Worm (Caenorhabditis elegans) whole organism, L4 larva: ENCODE data around the gene wdfy-3.

Experiments
- D1046.2 ChIP-seq: fragments of 200-800 bp; sonication (Bioruptor generic); IDR thresholded peaks from 2 replicates; pipeline ENCODE4 v1.3.6; 2022; ENCODE audit warnings: missing genetic modification characterization, missing compliant biosample characterization
- F37D6.2 ChIP-seq: sonication (generic microtip); optimal IDR thresholded peaks from 2 replicates; lab custom pipeline; 2016; ENCODE audit warnings: mild to moderate bottlenecking, missing genetic modification characterization, missing compliant biosample characterization
- F44E2.7 ChIP-seq: fragments of 200-800 bp; sonication (Bioruptor generic); IDR thresholded peaks from 2 replicates; pipeline ENCODE4 v2.1.2; 2022; ENCODE audit warnings: missing genetic modification characterization, missing compliant biosample characterization
- F49E8.2 ChIP-seq: sonication (generic microtip); optimal IDR thresholded peaks from 2 replicates; lab custom pipeline; 2016; ENCODE audit warnings: missing compliant biosample characterization, mild to moderate bottlenecking, missing genetic modification characterization, borderline replicate concordance
- Y105C5A.15 ChIP-seq: fragments of 200-800 bp; sonication (Bioruptor generic); IDR thresholded peaks from 2 replicates; pipeline ENCODE4 v1.3.6; 2022; ENCODE audit warnings: missing genetic modification characterization, missing compliant biosample characterization
- Y75B8A.6 ChIP-seq: fragments of 200-800 bp; sonication (Bioruptor generic); IDR thresholded peaks from 2 replicates; pipeline ENCODE4 v1.3.6; 2022; ENCODE audit warnings: missing genetic modification reagents, missing genetic modification characterization, missing compliant biosample characterization
- ZK546.5 ChIP-seq, 2 experiments: sonication (generic microtip); optimal IDR thresholded peaks; 2 replicates each; lab custom pipeline; 2017; ENCODE audit warnings: missing biosample characterization in 2 of 2, missing genetic modification characterization in 2 of 2
- ceh-20 ChIP-seq: fragments of 200-800 bp; sonication (Bioruptor generic); IDR thresholded peaks from 2 replicates; pipeline ENCODE4 v1.3.6; 2022; ENCODE audit warnings: missing genetic modification reagents, missing genetic modification characterization, missing compliant biosample characterization
- ceh-32 ChIP-seq: sonication (generic microtip); optimal IDR thresholded peaks from 2 replicates; lab custom pipeline; 2016; ENCODE audit warnings: mild to moderate bottlenecking, missing genetic modification characterization, missing compliant biosample characterization; ENCODE audit not compliant: poor library complexity
- ceh-44 ChIP-seq: fragments of 200-800 bp; sonication (Bioruptor generic); IDR thresholded peaks from 2 replicates; pipeline ENCODE4 v1.3.6; 2022; ENCODE audit warnings: missing genetic modification reagents, missing genetic modification characterization, missing compliant biosample characterization
- ceh-62 ChIP-seq: sonication (generic microtip); optimal IDR thresholded peaks from 2 replicates; lab custom pipeline; 2017; ENCODE audit warnings: missing biosample characterization, missing genetic modification characterization
- ces-1 ChIP-seq: fragments of 150-350 bp; sonication (generic microtip); optimal IDR thresholded peaks from 4 replicates; lab custom pipeline; 2014; ENCODE audit warnings: missing biosample characterization, missing genetic modification reagents, missing genetic modification characterization
- daf-12 ChIP-seq: fragments of 150-350 bp; optimal IDR thresholded peaks from 2 replicates; lab custom pipeline; 2014; ENCODE audit warnings: missing biosample characterization, missing genetic modification reagents, missing genetic modification characterization
- daf-16 ChIP-seq, 3 experiments: sonication (generic microtip); optimal IDR thresholded peaks; 2 replicates each; lab custom pipeline; 2016 to 2017; ENCODE audit warnings: missing genetic modification characterization in 3 of 3, missing genetic modification reagents in 3 of 3, mild to moderate bottlenecking in 2 of 3, missing compliant biosample characterization in 2 of 3, missing biosample characterization in 1 of 3, moderate library complexity in 1 of 3
- dmd-6 ChIP-seq: fragments of 200-800 bp; sonication (Bioruptor generic); IDR thresholded peaks from 2 replicates; pipeline ENCODE4 v1.3.6; 2022; ENCODE audit warnings: missing genetic modification reagents, missing genetic modification characterization, missing compliant biosample characterization
- dmd-9 ChIP-seq: fragments of 200-800 bp; sonication (Bioruptor generic); IDR thresholded peaks from 2 replicates; pipeline ENCODE4 v1.3.6; 2022; ENCODE audit warnings: missing genetic modification reagents, missing genetic modification characterization, missing compliant biosample characterization
- hlh-30 ChIP-seq: sonication (generic microtip); optimal IDR thresholded peaks from 2 replicates; lab custom pipeline; 2017; ENCODE audit warnings: antibody characterized with exemption, mild to moderate bottlenecking, missing genetic modification characterization, missing compliant biosample characterization; ENCODE audit not compliant: insufficient read depth
- hmg-1.1 ChIP-seq: fragments of 200-800 bp; sonication (Bioruptor generic); IDR thresholded peaks from 2 replicates; pipeline ENCODE4 v1.3.6; 2022; ENCODE audit warnings: missing genetic modification reagents, missing genetic modification characterization, missing compliant biosample characterization
- jun-1 ChIP-seq: fragments of 150-350 bp; optimal IDR thresholded peaks from 2 replicates; lab custom pipeline; 2014; ENCODE audit warnings: missing biosample characterization, missing genetic modification reagents, missing genetic modification characterization
- lin-1 ChIP-seq: fragments of 200-800 bp; sonication (Bioruptor generic); IDR thresholded peaks from 2 replicates; pipeline ENCODE4 v1.3.6; 2022; ENCODE audit warnings: missing genetic modification reagents, missing genetic modification characterization, missing compliant biosample characterization
- lin-38 ChIP-seq: fragments of 200-800 bp; sonication (Bioruptor generic); IDR thresholded peaks from 2 replicates; pipeline ENCODE4 v1.3.6; 2022; ENCODE audit warnings: missing genetic modification reagents, missing genetic modification characterization, missing compliant biosample characterization
- madf-9 ChIP-seq: fragments of 200-800 bp; sonication (Bioruptor generic); conservative IDR thresholded peaks from 2 replicates; pipeline ENCODE4 v1.3.6; 2022; ENCODE audit warnings: missing genetic modification reagents, missing genetic modification characterization, missing compliant biosample characterization
- mes-2 ChIP-seq: sonication (generic microtip); optimal IDR thresholded peaks from 2 replicates; lab custom pipeline; 2016; ENCODE audit warnings: missing genotype, mild to moderate bottlenecking, missing genetic modification characterization, missing compliant biosample characterization; ENCODE audit not compliant: poor library complexity, severe bottlenecking
- mxl-2 ChIP-seq: fragments of 200-800 bp; sonication (Bioruptor generic); conservative IDR thresholded peaks from 2 replicates; pipeline ENCODE4 v1.3.6; 2022; ENCODE audit warnings: missing genetic modification reagents, missing genetic modification characterization, missing compliant biosample characterization
- mxl-3 ChIP-seq: fragments of 200-800 bp; sonication (Bioruptor generic); optimal IDR thresholded peaks from 2 replicates; lab custom pipeline; 2018; ENCODE audit warnings: mild to moderate bottlenecking, missing genetic modification characterization, missing compliant biosample characterization
- nhr-10 ChIP-seq: fragments of 150-350 bp; optimal IDR thresholded peaks from 2 replicates; lab custom pipeline; 2014; ENCODE audit warnings: missing biosample characterization, missing genetic modification characterization
- nhr-111 ChIP-seq: fragments of 200-800 bp; sonication (Bioruptor generic); optimal IDR thresholded peaks from 2 replicates; lab custom pipeline; 2018; ENCODE audit warnings: mild to moderate bottlenecking, missing genetic modification characterization, missing compliant biosample characterization
- nhr-237 ChIP-seq: sonication (generic microtip); optimal IDR thresholded peaks from 2 replicates; lab custom pipeline; 2017; ENCODE audit warnings: missing biosample characterization, missing genetic modification characterization
- nhr-25 ChIP-seq: sonication (generic microtip); optimal IDR thresholded peaks from 2 replicates; lab custom pipeline; 2017; ENCODE audit warnings: missing genetic modification characterization, mild to moderate bottlenecking, missing compliant biosample characterization, antibody characterized with exemption, moderate library complexity, borderline replicate concordance; ENCODE audit not compliant: insufficient read depth
- nhr-41 ChIP-seq: fragments of 200-800 bp; sonication (Bioruptor generic); IDR thresholded peaks from 2 replicates; pipeline ENCODE4 v1.3.6; 2022; ENCODE audit warnings: missing genetic modification reagents, missing genetic modification characterization, missing compliant biosample characterization
- nhr-48 ChIP-seq: sonication (generic microtip); optimal IDR thresholded peaks from 2 replicates; lab custom pipeline; 2016; ENCODE audit warnings: mild to moderate bottlenecking, missing genetic modification characterization, missing compliant biosample characterization
- nhr-6 ChIP-seq: fragments of 150-350 bp; optimal IDR thresholded peaks from 2 replicates; lab custom pipeline; 2014; ENCODE audit warnings: missing biosample characterization, missing genetic modification characterization
- nhr-77 ChIP-seq: fragments of 150-350 bp; optimal IDR thresholded peaks from 2 replicates; lab custom pipeline; 2014; ENCODE audit warnings: missing biosample characterization, missing genetic modification characterization
- php-3 ChIP-seq: fragments of 200-800 bp; sonication (Bioruptor generic); IDR thresholded peaks from 2 replicates; pipeline ENCODE4 v1.3.6; 2022; ENCODE audit warnings: missing genetic modification reagents, missing genetic modification characterization, missing compliant biosample characterization
- pqm-1 ChIP-seq: sonication (generic microtip); optimal IDR thresholded peaks from 2 replicates; lab custom pipeline; 2017; ENCODE audit warnings: missing biosample characterization, missing genetic modification characterization
- rbr-2 ChIP-seq: sonication (generic microtip); optimal IDR thresholded peaks from 2 replicates; lab custom pipeline; 2016; ENCODE audit warnings: missing genotype, missing genetic modification characterization, missing compliant biosample characterization
- saeg-2 ChIP-seq: fragments of 200-800 bp; sonication (Bioruptor generic); IDR thresholded peaks from 2 replicates; pipeline ENCODE4 v1.3.6; 2022; ENCODE audit warnings: missing genetic modification reagents, missing genetic modification characterization, missing compliant biosample characterization
- snpc-1.2 ChIP-seq: fragments of 200-800 bp; sonication (Bioruptor generic); IDR thresholded peaks from 2 replicates; pipeline ENCODE4 v1.3.6; 2022; ENCODE audit warnings: missing genetic modification reagents, missing genetic modification characterization, missing compliant biosample characterization
- spr-1 ChIP-seq: sonication (generic microtip); optimal IDR thresholded peaks from 2 replicates; lab custom pipeline; 2016; ENCODE audit warnings: mild to moderate bottlenecking, missing genetic modification characterization, missing compliant biosample characterization
- spr-3 ChIP-seq: fragments of 200-800 bp; sonication (Bioruptor generic); optimal IDR thresholded peaks from 2 replicates; lab custom pipeline; 2018; ENCODE audit warnings: mild to moderate bottlenecking, missing genetic modification characterization, missing compliant biosample characterization
- unc-39 ChIP-seq: sonication (generic microtip); optimal IDR thresholded peaks from 2 replicates; lab custom pipeline; 2017; ENCODE audit warnings: missing biosample characterization, missing genetic modification characterization
- unc-62 ChIP-seq, 3 experiments: fragments of 150-350 bp in 1 of 3; sonication (generic microtip); optimal IDR thresholded peaks in 2 of 3; peaks in 1 of 3; 1 replicate in 1 of 3; 2 replicates in 2 of 3; lab custom pipeline; 2014 to 2017; ENCODE audit warnings: missing biosample characterization in 3 of 3, missing genetic modification characterization in 3 of 3, missing genetic modification reagents in 3 of 3, missing genotype in 1 of 3
- vab-7 ChIP-seq: fragments of 200-800 bp; sonication (Bioruptor generic); IDR thresholded peaks from 2 replicates; pipeline ENCODE4 v1.3.6; 2022; ENCODE audit warnings: missing genetic modification reagents, missing genetic modification characterization, missing compliant biosample characterization
- zag-1 ChIP-seq: fragments of 150-350 bp; optimal IDR thresholded peaks from 2 replicates; lab custom pipeline; 2014; ENCODE audit warnings: missing biosample characterization, missing genetic modification characterization
- ztf-11 ChIP-seq: fragments of 150-350 bp; optimal IDR thresholded peaks from 2 replicates; lab custom pipeline; 2014; ENCODE audit warnings: missing biosample characterization, missing genetic modification characterization
- ztf-7 ChIP-seq: fragments of 150-350 bp; optimal IDR thresholded peaks from 2 replicates; lab custom pipeline; 2014; ENCODE audit warnings: missing biosample characterization, missing genetic modification characterization

wdfy-3 gene

ce11 chrIV:12698880-12699279 is 45.7 kb downstream of the wdfy-3 start (continued):
- no peak for TF ChIP-seq ceh-32 (tag; lab: Kevin White, UChicago)
- TF ChIP-seq ces-1: no peak
- TF ChIP-seq nhr-41 (GFP tag; lab: Robert Waterston, UW): no peak; the same call in 1 of the 2 replicates
- TF ChIP-seq pqm-1 (tag; lab: Kevin White, UChicago): peak; percentile 73
- peak; percentile 24 for TF ChIP-seq hlh-30 (tag; lab: Kevin White, UChicago)
- TF ChIP-seq nhr-237 (tag; lab: Kevin White, UChicago): no peak
- TF ChIP-seq nhr-10 (tag; lab: Kevin White, UChicago): no peak
- TF ChIP-seq lin-1 (GFP tag; lab: Robert Waterston, UW): peak; percentile 60; the same call in 1 of the 2 replicates
- no peak for TF ChIP-seq daf-16 (GFP tag; optimal IDR thresholded peaks at IDR 0.05; lab: Kevin White, UChicago)
- peak; percentile 50 for TF ChIP-seq daf-16 (tag; optimal IDR thresholded peaks at IDR 0.05; lab: Kevin White, UChicago)
- TF ChIP-seq nhr-48 (tag; lab: Kevin White, UChicago): no peak
- no peak for TF ChIP-seq hmg-1.1 (GFP tag; lab: Robert Waterston, UW)
- no peak for TF ChIP-seq F37D6.2 (tag; lab: Kevin White, UChicago)
- TF ChIP-seq ceh-20 (GFP tag; lab: Robert Waterston, UW): no peak
- TF ChIP-seq ceh-62: no peak
- no peak for TF ChIP-seq spr-1 (tag; lab: Kevin White, UChicago)
- no peak for TF ChIP-seq zag-1 (tag; lab: Kevin White, UChicago)
- TF ChIP-seq F44E2.7 (GFP tag; lab: Robert Waterston, UW): no peak
- TF ChIP-seq unc-39 (tag; lab: Kevin White, UChicago): no peak
- peak in 1 of 2 experiments; percentile 82 for TF ChIP-seq unc-62 (GFP tag; optimal IDR thresholded peaks at IDR 0.05 in 1 of 2; lab: Kevin White, UChicago)
- TF ChIP-seq unc-62 (tag; optimal IDR thresholded peaks at IDR 0.05; lab: Kevin White, UChicago): no peak
- no peak for TF ChIP-seq mxl-2 (GFP tag; lab: Robert Waterston, UW)
- TF ChIP-seq nhr-6 (tag; lab: Kevin White, UChicago): no peak
- TF ChIP-seq dmd-6 (GFP tag; lab: Robert Waterston, UW): peak; percentile 78
- peak; percentile 55 for TF ChIP-seq nhr-77 (tag; lab: Kevin White, UChicago)
- no peak for TF ChIP-seq mes-2 (tag; lab: Kevin White, UChicago)
- no peak for TF ChIP-seq D1046.2 (GFP tag; lab: Robert Waterston, UW)
- TF ChIP-seq nhr-25 (tag; lab: Kevin White, UChicago): no peak
- TF ChIP-seq ztf-11 (tag; lab: Kevin White, UChicago): no peak
- TF ChIP-seq ZK546.5 (tag; optimal IDR thresholded peaks at IDR 0.05; lab: Kevin White, UChicago): no peak
- no peak for TF ChIP-seq F49E8.2 (tag; lab: Kevin White, UChicago)
- no peak for TF ChIP-seq rbr-2 (tag; lab: Kevin White, UChicago)
- no peak for TF ChIP-seq saeg-2
- TF ChIP-seq spr-3: no peak
- TF ChIP-seq mxl-3: no peak
- TF ChIP-seq lin-38 (GFP tag; lab: Robert Waterston, UW): no peak
- no peak for TF ChIP-seq snpc-1.2 (GFP tag; lab: Robert Waterston, UW)
- no peak for TF ChIP-seq ceh-44 (GFP tag; lab: Robert Waterston, UW)
- TF ChIP-seq Y75B8A.6 (GFP tag; lab: Robert Waterston, UW): no peak
- TF ChIP-seq Y105C5A.15 (GFP tag; lab: Robert Waterston, UW): no peak
- TF ChIP-seq php-3: 0 out of 2 replicates have a peak, but pooled peaks have one; percentile 39
- no peak for TF ChIP-seq madf-9 (GFP tag; lab: Robert Waterston, UW)
- TF ChIP-seq jun-1: no peak
- no peak for TF ChIP-seq dmd-9 (GFP tag; lab: Robert Waterston, UW)
- no peak for TF ChIP-seq nhr-111 (GFP tag; lab: Kevin White, UChicago)
- no peak for TF ChIP-seq vab-7 (GFP tag; lab: Robert Waterston, UW)
- no peak for TF ChIP-seq daf-12 (tag; lab: Kevin White, UChicago)
- TF ChIP-seq ztf-7: no peak
